Fruit fly (Drosophila melanogaster) whole organism, adult: ENCODE measurements around the gene gry.

Experiments
- CG14711 ChIP-seq: fragments of 200-800 bp; sonication (Bioruptor generic); optimal IDR thresholded peaks from 2 replicates; lab custom pipeline; 2018; ENCODE audit warnings: missing biosample characterization, mild to moderate bottlenecking, missing genetic modification characterization, moderate library complexity
- pad ChIP-seq: fragments of 200-800 bp; sonication (Bioruptor generic); optimal IDR thresholded peaks from 3 replicates; lab custom pipeline; 2017; ENCODE audit warnings: missing biosample characterization, missing genetic modification characterization, mild to moderate bottlenecking, moderate library complexity, missing genetic modification reagents

DNA sequence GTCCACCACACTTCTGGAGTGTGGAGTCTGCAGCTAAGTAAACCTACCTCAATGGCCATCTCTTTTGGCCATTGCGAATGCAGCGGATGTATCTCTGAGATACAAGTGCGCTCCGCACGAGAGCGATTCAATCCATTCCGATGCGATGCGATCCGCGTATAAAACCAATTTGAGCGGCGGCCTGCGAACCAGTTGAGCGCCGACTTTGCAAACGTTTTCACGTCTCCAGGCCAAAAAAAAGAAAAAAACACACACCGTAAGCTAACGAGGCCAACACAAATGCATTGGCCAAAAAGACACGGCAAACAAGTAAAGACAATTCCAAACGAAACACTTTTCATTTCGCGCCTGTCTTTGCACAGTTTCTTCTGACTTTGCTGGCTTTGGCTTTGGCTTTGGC lies 58.8 kb downstream of the gry start, which contains the start of gene ckd:
- TF ChIP-seq CG14711 (tag; lab: Kevin White, UChicago) (no peak), pad (no peak)
